Fruit fly (Drosophila melanogaster) whole organism, embryonic: Measurements from ENCODE around the gene Vps37B.

Experiments
- Awh ChIP-seq: fragments of 200-800 bp; sonication (Bioruptor generic); IDR thresholded peaks from 2 replicates; pipeline ENCODE4, ENCODE4 v1.3.6; 2022; ENCODE audit warnings: missing biosample characterization, missing genetic modification characterization
- B-H2 ChIP-seq: fragments of 200-800 bp; sonication (Bioruptor generic); optimal IDR thresholded peaks from 2 replicates; lab custom pipeline; 2018; ENCODE audit warnings: missing biosample characterization, mild to moderate bottlenecking, missing genetic modification characterization
- Bgb ChIP-seq: fragments of 200-800 bp; sonication (Bioruptor generic); IDR thresholded peaks from 2 replicates; pipeline ENCODE4 v1.3.6; 2022; ENCODE audit warnings: missing biosample characterization, missing genetic modification characterization; ENCODE audit not compliant: partially characterized antibody
- Bteb2 ChIP-seq: fragments of 200-800 bp; sonication (Bioruptor generic); optimal IDR thresholded peaks from 2 replicates; lab custom pipeline; 2016; ENCODE audit warnings: missing biosample characterization, missing genetic modification characterization
- CG10147 ChIP-seq: fragments of 200-800 bp; sonication (Bioruptor generic); optimal IDR thresholded peaks from 2 replicates; lab custom pipeline; 2019; ENCODE audit warnings: missing biosample characterization, mild to moderate bottlenecking, missing genetic modification characterization, moderate library complexity
- CG10209 ChIP-seq: fragments of 200-800 bp; sonication (Bioruptor generic); optimal IDR thresholded peaks from 3 replicates; lab custom pipeline; 2017; ENCODE audit warnings: missing biosample characterization, mild to moderate bottlenecking, missing genetic modification characterization, missing genetic modification reagents
- CG10959 ChIP-seq: fragments of 200-800 bp; sonication (Bioruptor generic); IDR thresholded peaks from 2 replicates; pipeline ENCODE4 v1.3.6; 2022; ENCODE audit warnings: missing biosample characterization, missing genetic modification characterization
- CG15696 ChIP-seq: fragments of 200-800 bp; sonication (Bioruptor generic); optimal IDR thresholded peaks from 2 replicates; lab custom pipeline; 2019; ENCODE audit warnings: missing biosample characterization, mild to moderate bottlenecking, missing genetic modification characterization, moderate library complexity
- CG31224 ChIP-seq: fragments of 200-800 bp; sonication (Bioruptor generic); IDR thresholded peaks from 2 replicates; pipeline ENCODE4 v1.3.6; 2022; ENCODE audit warnings: missing biosample characterization, missing genetic modification characterization
- CG34422 ChIP-seq: fragments of 200-800 bp; sonication (Bioruptor generic); IDR thresholded peaks from 3 replicates; pipeline ENCODE4 v1.3.6; 2022; ENCODE audit warnings: missing biosample characterization, missing genetic modification characterization
- CG4730 ChIP-seq: fragments of 200-800 bp; sonication (Bioruptor generic); IDR thresholded peaks from 2 replicates; pipeline ENCODE4 v1.3.6; 2022; ENCODE audit warnings: missing biosample characterization, missing genetic modification characterization
- CG7556 ChIP-seq: fragments of 200-800 bp; sonication (Bioruptor generic); optimal IDR thresholded peaks from 2 replicates; lab custom pipeline; 2017; ENCODE audit warnings: missing biosample characterization, mild to moderate bottlenecking, missing genetic modification characterization
- CG9727 ChIP-seq: fragments of 200-800 bp; sonication (Bioruptor generic); optimal IDR thresholded peaks from 3 replicates; lab custom pipeline; 2017; ENCODE audit warnings: missing biosample characterization, mild to moderate bottlenecking, missing genetic modification characterization
- CTCF ChIP-seq: fragments of 200-800 bp; sonication (Bioruptor generic); optimal IDR thresholded peaks from 2 replicates; lab custom pipeline; 2017; ENCODE audit warnings: missing biosample characterization, mild to moderate bottlenecking, missing genetic modification characterization, moderate library complexity
- ERR ChIP-seq: fragments of 200-800 bp; sonication (Bioruptor generic); optimal IDR thresholded peaks from 2 replicates; lab custom pipeline; 2016; ENCODE audit warnings: missing biosample characterization, missing genetic modification characterization
- Fer2 ChIP-seq: fragments of 200-800 bp; sonication (Bioruptor generic); optimal IDR thresholded peaks from 2 replicates; lab custom pipeline; 2018; ENCODE audit warnings: missing biosample characterization, mild to moderate bottlenecking, missing genetic modification characterization, moderate library complexity
- Gsc ChIP-seq: fragments of 200-800 bp; sonication (Bioruptor generic); IDR thresholded peaks from 2 replicates; pipeline ENCODE4 v1.3.6; 2022; ENCODE audit warnings: missing biosample characterization, missing genetic modification characterization
- HLHmδ ChIP-seq: fragments of 200-800 bp; sonication (Bioruptor generic); optimal IDR thresholded peaks from 2 replicates; lab custom pipeline; 2018; ENCODE audit warnings: missing biosample characterization, mild to moderate bottlenecking, missing genetic modification characterization, moderate library complexity
- Hey ChIP-seq: fragments of 200-800 bp; sonication (Bioruptor generic); optimal IDR thresholded peaks from 3 replicates; lab custom pipeline; 2018; ENCODE audit warnings: missing biosample characterization, mild to moderate bottlenecking, missing genetic modification characterization
- Hmx ChIP-seq: fragments of 200-800 bp; sonication (Bioruptor generic); optimal IDR thresholded peaks from 2 replicates; lab custom pipeline; 2016; ENCODE audit warnings: missing biosample characterization, missing genetic modification characterization
- NC2α ChIP-seq: fragments of 200-800 bp; sonication (Bioruptor generic); optimal IDR thresholded peaks from 2 replicates; lab custom pipeline; 2016; ENCODE audit warnings: missing biosample characterization, missing genetic modification characterization
- Nf-YC ChIP-seq: fragments of 200-800 bp; optimal IDR thresholded peaks from 3 replicates; lab custom pipeline; 2019; ENCODE audit warnings: missing biosample characterization, mild to moderate bottlenecking, missing genetic modification characterization, moderate library complexity
- NfI ChIP-seq: fragments of 200-800 bp; sonication (Bioruptor generic); optimal IDR thresholded peaks from 3 replicates; lab custom pipeline; 2018; ENCODE audit warnings: missing biosample characterization, mild to moderate bottlenecking, missing genetic modification characterization, moderate library complexity
- Scr ChIP-seq: fragments of 200-800 bp; sonication (Bioruptor generic); IDR thresholded peaks from 2 replicates; pipeline ENCODE4 v1.3.6; 2022; ENCODE audit warnings: missing biosample characterization, missing genetic modification characterization; ENCODE audit not compliant: partially characterized antibody
- Side ChIP-seq: fragments of 200-800 bp; sonication (Bioruptor generic); optimal IDR thresholded peaks from 2 replicates; lab custom pipeline; 2016; ENCODE audit warnings: missing biosample characterization, missing genetic modification characterization
- Sry-β ChIP-seq: fragments of 200-800 bp; sonication (Bioruptor generic); optimal IDR thresholded peaks from 2 replicates; lab custom pipeline; 2018; ENCODE audit warnings: missing biosample characterization, mild to moderate bottlenecking, missing genetic modification characterization, moderate library complexity
- Xbp1 ChIP-seq: fragments of 200-800 bp; sonication (Bioruptor generic); optimal IDR thresholded peaks from 3 replicates; lab custom pipeline; 2016; ENCODE audit warnings: missing biosample characterization, mild to moderate bottlenecking, missing genetic modification characterization
- crol ChIP-seq: fragments of 200-800 bp; sonication (Bioruptor generic); IDR thresholded peaks from 2 replicates; pipeline ENCODE4 v1.3.6; 2022; ENCODE audit warnings: missing biosample characterization, missing genetic modification characterization
- fd102C ChIP-seq: fragments of 200-800 bp; sonication (Bioruptor generic); optimal IDR thresholded peaks from 2 replicates; lab custom pipeline; 2018; ENCODE audit warnings: missing biosample characterization, mild to moderate bottlenecking, missing genetic modification characterization, moderate library complexity
- fd3F ChIP-seq: fragments of 200-800 bp; sonication (Bioruptor generic); optimal IDR thresholded peaks from 2 replicates; lab custom pipeline; 2018; ENCODE audit warnings: missing biosample characterization, mild to moderate bottlenecking, missing genetic modification characterization, moderate library complexity
- fu2 ChIP-seq: fragments of 200-800 bp; sonication (Bioruptor generic); optimal IDR thresholded peaks from 2 replicates; lab custom pipeline; 2016; ENCODE audit warnings: missing biosample characterization, missing genetic modification characterization
- gcm ChIP-seq: fragments of 200-800 bp; sonication (Bioruptor generic); optimal IDR thresholded peaks from 2 replicates; lab custom pipeline; 2019; ENCODE audit warnings: missing biosample characterization, mild to moderate bottlenecking, missing genetic modification characterization, moderate library complexity
- gfzf ChIP-seq: fragments of 200-800 bp; sonication (Bioruptor generic); optimal IDR thresholded peaks from 2 replicates; lab custom pipeline; 2016; ENCODE audit warnings: missing biosample characterization, mild to moderate bottlenecking, missing genetic modification characterization, moderate library complexity
- kni ChIP-seq: fragments of 200-800 bp; sonication (Bioruptor generic); optimal IDR thresholded peaks from 3 replicates; lab custom pipeline; 2017; ENCODE audit warnings: mild to moderate bottlenecking, missing biosample characterization, missing genetic modification reagents, missing genetic modification characterization
- lab ChIP-seq: fragments of 200-800 bp; sonication (Bioruptor generic); optimal IDR thresholded peaks from 3 replicates; lab custom pipeline; 2017; ENCODE audit warnings: missing biosample characterization, missing genetic modification characterization, mild to moderate bottlenecking, moderate library complexity, missing genetic modification reagents
- lov ChIP-seq, 2 experiments: fragments of 200-800 bp in 1 of 2; fragments of >200 bp in 1 of 2; sonication (Bioruptor generic) in 1 of 2; IDR thresholded peaks in 1 of 2; optimal IDR thresholded peaks in 1 of 2; 2 replicates in 1 of 2; 3 replicates in 1 of 2; pipeline versions ENCODE4 v1.3.6 to Lab custom; 2017 to 2022; ENCODE audit warnings: missing biosample characterization in 1 of 2, missing genetic modification characterization in 1 of 2
- nom ChIP-seq: fragments of 200-800 bp; sonication (Bioruptor generic); optimal IDR thresholded peaks from 2 replicates; lab custom pipeline; 2017; ENCODE audit warnings: missing biosample characterization, missing genetic modification characterization, mild to moderate bottlenecking, moderate library complexity, missing genetic modification reagents
- prd ChIP-seq, 3 experiments: fragments of >200 bp in 2 of 3; fragments of 200-800 bp in 1 of 3; sonication (Bioruptor generic) in 1 of 3; optimal IDR thresholded peaks in 2 of 3; IDR thresholded peaks in 1 of 3; 2 replicates in 2 of 3; 3 replicates in 1 of 3; pipeline versions ENCODE4 v1.3.6 to Lab custom; 2017 to 2022; ENCODE audit warnings: missing biosample characterization in 1 of 3, missing genetic modification characterization in 1 of 3
- pros ChIP-seq: fragments of 200-800 bp; sonication (Bioruptor generic); optimal IDR thresholded peaks from 3 replicates; lab custom pipeline; 2019; ENCODE audit warnings: missing biosample characterization, mild to moderate bottlenecking, missing genetic modification characterization, moderate library complexity
- tgo ChIP-seq: fragments of 200-800 bp; sonication (Bioruptor generic); IDR thresholded peaks from 3 replicates; pipeline ENCODE4 v1.3.6; 2022; ENCODE audit warnings: missing biosample characterization, missing genetic modification characterization
- tup ChIP-seq: fragments of 200-800 bp; sonication (Bioruptor generic); optimal IDR thresholded peaks from 2 replicates; lab custom pipeline; 2016; ENCODE audit warnings: missing biosample characterization, mild to moderate bottlenecking, missing genetic modification characterization, moderate library complexity
- unc-4 ChIP-seq: fragments of 200-800 bp; sonication (Bioruptor generic); IDR thresholded peaks from 2 replicates; pipeline ENCODE4 v1.3.6; 2022; ENCODE audit warnings: missing biosample characterization, missing genetic modification characterization; ENCODE audit not compliant: partially characterized antibody
- wdn ChIP-seq: fragments of 200-800 bp; sonication (Bioruptor generic); IDR thresholded peaks from 2 replicates; pipeline ENCODE4 v1.3.6; 2022; ENCODE audit warnings: missing biosample characterization, missing genetic modification characterization
- yki ChIP-seq: fragments of >200 bp; optimal IDR thresholded peaks from 3 replicates; lab custom pipeline; 2018
- zen ChIP-seq: fragments of 200-800 bp; sonication (Bioruptor generic); optimal IDR thresholded peaks from 3 replicates; lab custom pipeline; 2018; ENCODE audit warnings: missing biosample characterization, mild to moderate bottlenecking, missing genetic modification characterization, moderate library complexity
- zfh1 ChIP-seq: fragments of 200-800 bp; sonication (Bioruptor generic); IDR thresholded peaks from 3 replicates; pipeline ENCODE4 v1.3.6; 2022; ENCODE audit warnings: missing biosample characterization, missing genetic modification characterization

Gene Vps37B

dm6 chr3R:5211401-5211800 lies 14.6 kb upstream of the Vps37B start:
- TF ChIP-seq Scr (0 out of 2 replicates have a peak, but pooled peaks have one; percentile 13), zen (tag; lab: Kevin White, UChicago) (peak; percentile 99), kni (GFP tag; lab: Kevin White, UChicago) (no peak)

dm6 chr3R:5211901-5212758 lies 13.8 kb upstream of the Vps37B start:
- peak; percentile 92 for TF ChIP-seq zfh1 (GFP tag; lab: Robert Waterston, UW)
- no peak for TF ChIP-seq Bgb (GFP tag; lab: Robert Waterston, UW)
- TF ChIP-seq Gsc, result peak; percentile 56; the same call in 1 of the 2 replicates
- peak; percentile 16 for TF ChIP-seq nom
- peak; percentile 35; the same call in 1 of the 3 replicates for TF ChIP-seq CG34422 (GFP tag; lab: Robert Waterston, UW)
- no peak for TF ChIP-seq B-H2 (GFP tag; lab: Kevin White, UChicago)
- peak; percentile 45; the same call in 1 of the 2 replicates for TF ChIP-seq Awh (GFP tag; lab: Robert Waterston, UW)
- peak; percentile 99 for TF ChIP-seq CG15696 (tag; lab: Kevin White, UChicago)
- TF ChIP-seq CG10209 (GFP tag; lab: Kevin White, UChicago), result peak; percentile 80
- peak; percentile 32; the same call in 1 of the 3 replicates for TF ChIP-seq tgo (GFP tag; lab: Robert Waterston, UW)
- TF ChIP-seq CG31224 (GFP tag; lab: Robert Waterston, UW), result no peak
- no peak for TF ChIP-seq fu2 (GFP tag; lab: Kevin White, UChicago)
- TF ChIP-seq wdn, result no peak
- no peak for TF ChIP-seq unc-4
- TF ChIP-seq HLHmδ, result peak; percentile 13
- peak; percentile 51 for TF ChIP-seq NC2α
- no peak for TF ChIP-seq prd (optimal IDR thresholded peaks at IDR 0.05; lab: Kevin White, UChicago)
- peak; percentile 93 for TF ChIP-seq prd (GFP tag; IDR thresholded peaks at IDR 0.05; lab: Robert Waterston, UW)
- TF ChIP-seq yki, result no peak
- peak; percentile 93 for TF ChIP-seq CG10959 (GFP tag; lab: Robert Waterston, UW)
- TF ChIP-seq lab (GFP tag; lab: Kevin White, UChicago), result peak; percentile 10
- TF ChIP-seq pros (GFP tag; lab: Kevin White, UChicago), result peak; percentile 94
- peak; percentile 57 for TF ChIP-seq CG4730
- no peak for TF ChIP-seq Bteb2
- TF ChIP-seq CTCF (GFP tag; lab: Kevin White, UChicago), result no peak
- peak; percentile 79 for TF ChIP-seq Side (GFP tag; lab: Kevin White, UChicago)
- no peak for TF ChIP-seq ERR (GFP tag; lab: Kevin White, UChicago)
- TF ChIP-seq CG7556 (GFP tag; lab: Kevin White, UChicago), result peak; percentile 78
- TF ChIP-seq fd102C (GFP tag; lab: Kevin White, UChicago), result peak; percentile 96
- TF ChIP-seq Fer2 (tag; lab: Kevin White, UChicago), result no peak
- no peak for TF ChIP-seq tup (GFP tag; lab: Kevin White, UChicago)
- peak; percentile 96 for TF ChIP-seq CG9727
- no peak for TF ChIP-seq Hey (tag; lab: Kevin White, UChicago)
- TF ChIP-seq Nf-YC (tag; lab: Kevin White, UChicago), result no peak
- TF ChIP-seq NfI (GFP tag; lab: Kevin White, UChicago), result no peak
- TF ChIP-seq gfzf, result no peak
- peak; percentile 19 for TF ChIP-seq Sry-β
- TF ChIP-seq Xbp1 (GFP tag; lab: Kevin White, UChicago), result peak; percentile 74
- no peak for TF ChIP-seq crol (GFP tag; lab: Robert Waterston, UW)
- no peak for TF ChIP-seq Hmx (GFP tag; lab: Kevin White, UChicago)
- no peak for TF ChIP-seq fd3F
- peak; percentile 85 for TF ChIP-seq gcm (GFP tag; lab: Kevin White, UChicago)
- TF ChIP-seq CG10147, result no peak
- peak; percentile 18 for TF ChIP-seq lov (optimal IDR thresholded peaks at IDR 0.05; lab: Kevin White, UChicago)
- peak; percentile 82; the same call in 2 of the 3 replicates for TF ChIP-seq lov (GFP tag; IDR thresholded peaks at IDR 0.05; lab: Robert Waterston, UW)
